Fruit fly (Drosophila melanogaster) whole organism, embryonic: ENCODE data around the gene CG14020.

Experiments used
- C15 ChIP-seq: fragments of 200-800 bp; sonication (Bioruptor generic); IDR thresholded peaks from 3 replicates; pipeline ENCODE4 v1.3.6; 2022; ENCODE audit warnings: missing biosample characterization, missing genetic modification characterization
- CG10147 ChIP-seq: fragments of 200-800 bp; sonication (Bioruptor generic); optimal IDR thresholded peaks from 2 replicates; lab custom pipeline; 2019; ENCODE audit warnings: missing biosample characterization, mild to moderate bottlenecking, missing genetic modification characterization, moderate library complexity
- CG1024 ChIP-seq: fragments of 200-800 bp; sonication (Bioruptor generic); IDR thresholded peaks from 2 replicates; pipeline ENCODE4 v1.3.6; 2022; ENCODE audit warnings: missing biosample characterization, missing genetic modification characterization
- CG10462 ChIP-seq: fragments of 200-800 bp; sonication (Bioruptor generic); optimal IDR thresholded peaks from 2 replicates; lab custom pipeline; 2016; ENCODE audit warnings: missing biosample characterization, missing genetic modification characterization
- CG13894 ChIP-seq: fragments of 200-800 bp; sonication (Bioruptor generic); optimal IDR thresholded peaks from 3 replicates; lab custom pipeline; 2018; ENCODE audit warnings: missing biosample characterization, mild to moderate bottlenecking, missing genetic modification characterization, moderate library complexity
- CG15073 ChIP-seq: fragments of 200-800 bp; sonication (Bioruptor generic); optimal IDR thresholded peaks from 2 replicates; lab custom pipeline; 2016; ENCODE audit warnings: missing biosample characterization, missing genetic modification characterization
- CG15269 ChIP-seq: fragments of 200-800 bp; sonication (Bioruptor generic); optimal IDR thresholded peaks from 2 replicates; lab custom pipeline; 2018; ENCODE audit warnings: missing biosample characterization, mild to moderate bottlenecking, missing genetic modification characterization, moderate library complexity
- CG2129 ChIP-seq: fragments of 200-800 bp; sonication (Bioruptor generic); IDR thresholded peaks from 2 replicates; pipeline ENCODE4 v1.3.6; 2022; ENCODE audit warnings: missing biosample characterization, missing genetic modification characterization; ENCODE audit not compliant: partially characterized antibody
- CG32532 ChIP-seq: fragments of 200-800 bp; sonication (Bioruptor generic); IDR thresholded peaks from 2 replicates; pipeline ENCODE4 v1.3.6; 2022; ENCODE audit warnings: missing biosample characterization, missing genetic modification characterization
- CG32767 ChIP-seq: fragments of 200-800 bp; sonication (Bioruptor generic); IDR thresholded peaks from 2 replicates; pipeline ENCODE4 v1.3.6; 2022; ENCODE audit warnings: missing biosample characterization, missing genetic modification characterization
- CG3995 ChIP-seq: fragments of 200-800 bp; sonication (Bioruptor generic); optimal IDR thresholded peaks from 3 replicates; lab custom pipeline; 2016; ENCODE audit warnings: missing biosample characterization, missing genetic modification characterization
- CG4404 ChIP-seq: fragments of 200-800 bp; sonication (Bioruptor generic); IDR thresholded peaks from 2 replicates; pipeline ENCODE4 v1.3.6; 2022; ENCODE audit warnings: missing biosample characterization, missing genetic modification characterization
- CG6854 ChIP-seq: fragments of 200-800 bp; sonication (Bioruptor generic); optimal IDR thresholded peaks from 3 replicates; lab custom pipeline; 2017; ENCODE audit warnings: missing biosample characterization, mild to moderate bottlenecking, missing genetic modification characterization
- CG7839 ChIP-seq: fragments of 200-800 bp; sonication (Bioruptor generic); optimal IDR thresholded peaks from 3 replicates; lab custom pipeline; 2018; ENCODE audit warnings: missing biosample characterization, mild to moderate bottlenecking, missing genetic modification characterization, moderate library complexity
- CG8089 ChIP-seq: fragments of 200-800 bp; sonication (Bioruptor generic); optimal IDR thresholded peaks from 3 replicates; lab custom pipeline; 2016; ENCODE audit warnings: missing biosample characterization, missing genetic modification characterization
- CG9797 ChIP-seq: fragments of 200-800 bp; sonication (Bioruptor generic); optimal IDR thresholded peaks from 3 replicates; lab custom pipeline; 2018; ENCODE audit warnings: missing biosample characterization, mild to moderate bottlenecking, missing genetic modification characterization
- CG9932 ChIP-seq: fragments of 200-800 bp; sonication (Bioruptor generic); IDR thresholded peaks from 2 replicates; pipeline ENCODE4 v1.3.6; 2022; ENCODE audit warnings: missing biosample characterization, missing genetic modification characterization
- CHES-1-like ChIP-seq: fragments of 200-800 bp; sonication (Bioruptor generic); optimal IDR thresholded peaks from 2 replicates; lab custom pipeline; 2016; ENCODE audit warnings: missing biosample characterization, missing genetic modification characterization
- Chrac-16 ChIP-seq: fragments of 200-800 bp; sonication (Bioruptor generic); optimal IDR thresholded peaks from 3 replicates; lab custom pipeline; 2016; ENCODE audit warnings: missing biosample characterization, missing genetic modification characterization
- Dip2 ChIP-seq: fragments of 200-800 bp; sonication (Bioruptor generic); IDR thresholded peaks from 2 replicates; pipeline ENCODE4 v1.3.6; 2022; ENCODE audit warnings: missing biosample characterization, missing genetic modification characterization
- HLH3B ChIP-seq: fragments of 200-800 bp; sonication (Bioruptor generic); IDR thresholded peaks from 2 replicates; pipeline ENCODE4 v1.3.6; 2022; ENCODE audit warnings: missing biosample characterization, missing genetic modification characterization
- NC2α ChIP-seq: fragments of 200-800 bp; sonication (Bioruptor generic); optimal IDR thresholded peaks from 2 replicates; lab custom pipeline; 2016; ENCODE audit warnings: missing biosample characterization, missing genetic modification characterization
- NC2β ChIP-seq: fragments of 200-800 bp; sonication (Bioruptor generic); optimal IDR thresholded peaks from 2 replicates; lab custom pipeline; 2016; ENCODE audit warnings: missing biosample characterization, missing genetic modification characterization
- NK7.1 ChIP-seq: fragments of 200-800 bp; sonication (Bioruptor generic); optimal IDR thresholded peaks from 3 replicates; lab custom pipeline; 2016; ENCODE audit warnings: missing biosample characterization, missing genetic modification characterization
- Nf-YA ChIP-seq: fragments of 200-800 bp; sonication (Bioruptor generic); IDR thresholded peaks from 2 replicates; pipeline ENCODE4 v1.3.6; 2022; ENCODE audit warnings: missing biosample characterization, missing genetic modification characterization
- Taf1 ChIP-seq: fragments of 200-800 bp; sonication (Bioruptor generic); IDR thresholded peaks from 2 replicates; pipeline ENCODE4 v1.3.6; 2022; ENCODE audit warnings: missing biosample characterization, missing genetic modification characterization
- ash1 ChIP-seq: fragments of 200-800 bp; sonication (Bioruptor generic); optimal IDR thresholded peaks from 2 replicates; lab custom pipeline; 2018; ENCODE audit warnings: missing biosample characterization, mild to moderate bottlenecking, missing genetic modification characterization
- bcd ChIP-seq: fragments of 200-800 bp; sonication (Bioruptor generic); optimal IDR thresholded peaks from 2 replicates; lab custom pipeline; 2017; ENCODE audit warnings: missing biosample characterization, mild to moderate bottlenecking, missing genetic modification characterization
- cad ChIP-seq: fragments of >200 bp; optimal IDR thresholded peaks from 2 replicates; lab custom pipeline; 2017; ENCODE audit warnings: missing biosample characterization, missing genetic modification characterization
- grn ChIP-seq: fragments of 200-800 bp; sonication (Bioruptor generic); optimal IDR thresholded peaks from 3 replicates; lab custom pipeline; 2017; ENCODE audit warnings: missing biosample characterization, missing genetic modification characterization
- ham ChIP-seq: fragments of 200-800 bp; sonication (Bioruptor generic); IDR thresholded peaks from 2 replicates; pipeline ENCODE4 v1.3.6; 2022; ENCODE audit warnings: missing biosample characterization, missing genetic modification characterization
- hkb ChIP-seq, 2 experiments: fragments of 200-800 bp in 1 of 2; fragments of >200 bp in 1 of 2; sonication (Bioruptor generic) in 1 of 2; IDR thresholded peaks in 1 of 2; optimal IDR thresholded peaks in 1 of 2; 2 replicates each; pipeline versions ENCODE4 v1.3.6 to Lab custom; 2017 to 2022; ENCODE audit warnings: missing biosample characterization in 1 of 2, missing genetic modification characterization in 1 of 2
- jumu ChIP-seq: fragments of 200-800 bp; sonication (Bioruptor generic); optimal IDR thresholded peaks from 3 replicates; lab custom pipeline; 2016; ENCODE audit warnings: missing biosample characterization, missing genetic modification characterization
- ken ChIP-seq: fragments of 200-800 bp; sonication (Bioruptor generic); IDR thresholded peaks from 3 replicates; pipeline ENCODE4 v1.3.6; 2022; ENCODE audit warnings: missing biosample characterization, missing genetic modification characterization
- maf-S ChIP-seq: fragments of 200-800 bp; sonication (Bioruptor generic); optimal IDR thresholded peaks from 2 replicates; lab custom pipeline; 2016; ENCODE audit warnings: missing biosample characterization, missing genetic modification characterization
- nau ChIP-seq: fragments of 200-800 bp; sonication (Bioruptor generic); optimal IDR thresholded peaks from 3 replicates; lab custom pipeline; 2017; ENCODE audit warnings: missing biosample characterization, mild to moderate bottlenecking, missing genetic modification characterization, missing genetic modification reagents
- nmo ChIP-seq: fragments of 200-800 bp; sonication (Bioruptor generic); optimal IDR thresholded peaks from 2 replicates; lab custom pipeline; 2018; ENCODE audit warnings: missing biosample characterization, mild to moderate bottlenecking, missing genetic modification characterization, moderate library complexity
- oc ChIP-seq: fragments of 200-800 bp; sonication (Bioruptor generic); optimal IDR thresholded peaks from 2 replicates; lab custom pipeline; 2018; ENCODE audit warnings: missing biosample characterization, mild to moderate bottlenecking, missing genetic modification characterization, moderate library complexity
- pnt ChIP-seq: fragments of 200-800 bp; sonication (Bioruptor generic); optimal IDR thresholded peaks from 3 replicates; lab custom pipeline; 2016; ENCODE audit warnings: missing biosample characterization, missing genetic modification characterization
- prd ChIP-seq, 3 experiments: fragments of >200 bp in 2 of 3; fragments of 200-800 bp in 1 of 3; sonication (Bioruptor generic) in 1 of 3; optimal IDR thresholded peaks in 2 of 3; IDR thresholded peaks in 1 of 3; 2 replicates in 2 of 3; 3 replicates in 1 of 3; pipeline versions ENCODE4 v1.3.6 to Lab custom; 2017 to 2022; ENCODE audit warnings: missing biosample characterization in 1 of 3, missing genetic modification characterization in 1 of 3
- pros ChIP-seq: fragments of 200-800 bp; sonication (Bioruptor generic); optimal IDR thresholded peaks from 3 replicates; lab custom pipeline; 2019; ENCODE audit warnings: missing biosample characterization, mild to moderate bottlenecking, missing genetic modification characterization, moderate library complexity
- sens ChIP-seq: fragments of 200-800 bp; sonication (Bioruptor generic); peaks from one replicate; lab custom pipeline; 2016; ENCODE audit warnings: missing biosample characterization, missing genetic modification characterization
- sim ChIP-seq: fragments of 200-800 bp; sonication (Bioruptor generic); IDR thresholded peaks from 2 replicates; pipeline ENCODE4 v1.3.6; 2022; ENCODE audit warnings: missing biosample characterization, missing genetic modification characterization
- sisA ChIP-seq: fragments of 200-800 bp; sonication (Bioruptor generic); IDR thresholded peaks from 2 replicates; pipeline ENCODE4 v1.3.6; 2022; ENCODE audit warnings: missing biosample characterization, missing genetic modification characterization
- slou ChIP-seq: fragments of 200-800 bp; sonication (Bioruptor generic); optimal IDR thresholded peaks from 3 replicates; lab custom pipeline; 2016; ENCODE audit warnings: missing biosample characterization, missing genetic modification characterization
- vnd ChIP-seq: fragments of 200-800 bp; sonication (Bioruptor generic); IDR thresholded peaks from 3 replicates; pipeline ENCODE4 v1.3.6; 2022; ENCODE audit warnings: missing biosample characterization, missing genetic modification characterization; ENCODE audit not compliant: partially characterized antibody
- yki ChIP-seq: fragments of >200 bp; optimal IDR thresholded peaks from 3 replicates; lab custom pipeline; 2018
- z ChIP-seq: fragments of 200-800 bp; sonication (Bioruptor generic); IDR thresholded peaks from 3 replicates; pipeline ENCODE4 v1.3.6; 2022; ENCODE audit warnings: missing biosample characterization, missing genetic modification characterization
- zf30C ChIP-seq: fragments of 200-800 bp; sonication (Bioruptor generic); optimal IDR thresholded peaks from 3 replicates; lab custom pipeline; 2018; ENCODE audit warnings: missing biosample characterization, mild to moderate bottlenecking, missing genetic modification characterization
- zfh2 ChIP-seq: fragments of 200-800 bp; sonication (Bioruptor generic); optimal IDR thresholded peaks from 2 replicates; lab custom pipeline; 2016; ENCODE audit warnings: missing biosample characterization, missing genetic modification characterization

The CG14020 gene

DNA sequence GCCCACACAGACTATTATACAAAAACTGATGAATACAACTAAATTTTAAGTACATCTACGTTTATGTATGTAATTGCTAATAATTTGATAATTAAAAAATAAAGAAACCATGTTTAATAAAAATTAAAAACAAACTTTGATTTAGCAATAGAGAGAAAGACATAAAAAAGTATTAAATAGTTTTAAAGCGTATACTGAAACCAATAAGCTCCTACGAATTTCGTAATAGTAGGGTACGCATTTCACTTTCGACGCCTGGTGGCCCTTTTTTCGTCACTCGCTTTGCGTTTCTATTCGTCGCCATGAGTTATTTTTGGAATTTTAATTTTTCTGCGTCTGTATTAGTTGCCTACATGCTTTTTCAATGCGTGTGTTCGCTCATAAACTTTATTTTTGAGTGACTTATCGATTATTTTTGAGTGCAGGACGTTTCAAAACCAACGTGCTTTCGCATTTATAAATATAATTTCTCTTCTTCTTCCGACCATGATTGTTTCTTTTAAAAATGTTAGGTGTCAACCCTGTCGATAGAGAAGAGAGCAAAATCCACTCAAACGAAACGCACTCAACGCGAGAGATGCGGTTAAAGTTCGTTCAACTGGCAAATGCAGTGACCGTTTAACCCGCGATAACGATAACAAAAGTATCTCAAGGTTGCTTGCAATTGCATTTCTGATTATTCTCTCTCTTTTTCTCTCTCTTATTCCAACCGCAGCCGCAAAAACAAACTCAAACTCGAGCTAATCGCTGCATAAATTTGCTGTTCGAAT lies 29.2 kb downstream of the CG14020 start, which contains the start of gene Oscillin (continued):
- no peak for TF ChIP-seq ash1 (GFP tag; lab: Kevin White, UChicago)
- peak; percentile 56 for TF ChIP-seq CG1024 (GFP tag; lab: Robert Waterston, UW)
- peak; percentile 36 for TF ChIP-seq pros (GFP tag; lab: Kevin White, UChicago)
- TF ChIP-seq C15 (GFP tag; lab: Robert Waterston, UW) = 0 out of 3 replicates have a peak, but pooled peaks have one; percentile 48
- TF ChIP-seq hkb (optimal IDR thresholded peaks at IDR 0.05; lab: Kevin White, UChicago) = no peak
- TF ChIP-seq hkb (GFP tag; IDR thresholded peaks at IDR 0.05; lab: Robert Waterston, UW) = peak; percentile 89
- TF ChIP-seq CG3995 (GFP tag; lab: Kevin White, UChicago) = no peak
- TF ChIP-seq CG4404 (GFP tag; lab: Robert Waterston, UW) = peak; percentile 45
- no peak for TF ChIP-seq CG9797 (GFP tag; lab: Kevin White, UChicago)
- no peak for TF ChIP-seq ham
- no peak for TF ChIP-seq NK7.1 (GFP tag; lab: Kevin White, UChicago)
- no peak for TF ChIP-seq grn (GFP tag; lab: Kevin White, UChicago)
- TF ChIP-seq CHES-1-like (GFP tag; lab: Kevin White, UChicago) = no peak
- TF ChIP-seq jumu (GFP tag; lab: Kevin White, UChicago) = no peak
- TF ChIP-seq CG6854 (GFP tag; lab: Kevin White, UChicago) = peak; percentile 58
- no peak for TF ChIP-seq CG8089 (GFP tag; lab: Kevin White, UChicago)
- TF ChIP-seq Dip2 (GFP tag; lab: Robert Waterston, UW) = no peak
- TF ChIP-seq slou = peak; percentile 62
- TF ChIP-seq HLH3B = peak; percentile 78
- TF ChIP-seq Nf-YA (GFP tag; lab: Robert Waterston, UW) = peak; percentile 75
- TF ChIP-seq CG10147 (GFP tag; lab: Kevin White, UChicago) = peak; percentile 73
- peak; percentile 80 for TF ChIP-seq bcd
- TF ChIP-seq zf30C (GFP tag; lab: Kevin White, UChicago) = no peak
- no peak for TF ChIP-seq Chrac-16 (GFP tag; lab: Kevin White, UChicago)
- TF ChIP-seq yki (lab: Kevin White, UChicago) = no peak
- peak; percentile 70 for TF ChIP-seq Taf1 (GFP tag; lab: Robert Waterston, UW)
- peak; percentile 87 for TF ChIP-seq sens (GFP tag; lab: Kevin White, UChicago)
- peak; percentile 51; the same call in 2 of the 3 replicates for TF ChIP-seq vnd (GFP tag; lab: Robert Waterston, UW)
- TF ChIP-seq CG13894 (tag; lab: Kevin White, UChicago) = peak; percentile 71
- peak; percentile 72 for TF ChIP-seq CG9932 (GFP tag; lab: Robert Waterston, UW)
- peak; percentile 71 for TF ChIP-seq sim
- TF ChIP-seq z (GFP tag; lab: Robert Waterston, UW) = peak; percentile 98
- TF ChIP-seq cad (GFP tag; lab: Kevin White, UChicago) = no peak
- TF ChIP-seq prd (optimal IDR thresholded peaks at IDR 0.05; lab: Kevin White, UChicago) = no peak
- peak; percentile 79 for TF ChIP-seq prd (GFP tag; IDR thresholded peaks at IDR 0.05; lab: Robert Waterston, UW)
- TF ChIP-seq ken (GFP tag; lab: Robert Waterston, UW) = peak; percentile 68; the same call in 2 of the 3 replicates
- no peak for TF ChIP-seq zfh2 (GFP tag; lab: Kevin White, UChicago)
- no peak for TF ChIP-seq NC2β (GFP tag; lab: Kevin White, UChicago)
- TF ChIP-seq CG15269 = peak; percentile 75
- peak; percentile 87 for TF ChIP-seq oc (tag; lab: Kevin White, UChicago)
- TF ChIP-seq CG7839 (tag; lab: Kevin White, UChicago) = peak; percentile 88
- TF ChIP-seq CG2129 (GFP tag; lab: Robert Waterston, UW) = 0 out of 2 replicates have a peak, but pooled peaks have one; percentile 15
- peak; percentile 66 for TF ChIP-seq nau (GFP tag; lab: Kevin White, UChicago)
- TF ChIP-seq pnt (GFP tag; lab: Kevin White, UChicago) = no peak
- no peak for TF ChIP-seq CG10462
- no peak for TF ChIP-seq NC2α (GFP tag; lab: Kevin White, UChicago)
- peak; percentile 78 for TF ChIP-seq CG32767 (GFP tag; lab: Robert Waterston, UW)
- peak; percentile 90 for TF ChIP-seq CG32532 (GFP tag; lab: Robert Waterston, UW)
- peak; percentile 73; the same call in 1 of the 2 replicates for TF ChIP-seq sisA (GFP tag; lab: Robert Waterston, UW)
- TF ChIP-seq maf-S (GFP tag; lab: Kevin White, UChicago) = no peak
- peak; percentile 93 for TF ChIP-seq nmo
- TF ChIP-seq CG15073 (GFP tag; lab: Kevin White, UChicago) = peak; percentile 12
